Worm (Caenorhabditis elegans): ENCODE measurements around the gene zipt-13.
A peak's percentile ranks its signal among the peaks of the same experiment; 100 is the strongest.

- TF ChIP-seq hlh-30 (tag; optimal IDR thresholded peaks at IDR 0.05; ENCODE audit: insufficient read depth), result peak; percentile 78
- no peak for TF ChIP-seq unc-130 (GFP tag; optimal IDR thresholded peaks at IDR 0.05)
- peak; percentile 39 for TF ChIP-seq nhr-25 (tag; optimal IDR thresholded peaks at IDR 0.05; ENCODE audit: borderline replicate concordance, insufficient read depth)
- TF ChIP-seq nhr-76 (tag; optimal IDR thresholded peaks at IDR 0.05), result no peak
- TF ChIP-seq egl-27 (tag; optimal IDR thresholded peaks at IDR 0.05), result no peak
- TF ChIP-seq nhr-11 (tag; optimal IDR thresholded peaks at IDR 0.05), result peak; percentile 72
- no peak for TF ChIP-seq arid-1 (GFP tag; conservative IDR thresholded peaks at IDR 0.05)
- TF ChIP-seq aha-1 (tag), result peak; percentile 59
- no peak for TF ChIP-seq lin-15B (tag; optimal IDR thresholded peaks at IDR 0.05)
- TF ChIP-seq dpl-1 (GFP tag; optimal IDR thresholded peaks at IDR 0.05), result peak; percentile 41
- TF ChIP-seq fkh-10 (GFP tag; optimal IDR thresholded peaks at IDR 0.05), result no peak
- TF ChIP-seq cey-2 (tag; optimal IDR thresholded peaks at IDR 0.05; ENCODE audit: borderline replicate concordance, insufficient read depth), result no peak
- TF ChIP-seq nhr-77 (tag; optimal IDR thresholded peaks at IDR 0.05), result peak; percentile 69
Observed at ce11 chrX:10197204-10197756, 39.5 kb downstream of the zipt-13 start, which contains the start of gene nucb-1.

Data from whole organism, L4 larva.